Worm (Caenorhabditis elegans) whole organism, L2 larva: ENCODE results near the gene B0294.3.

Experiments
- mbf-1 ChIP-seq: sonication (generic microtip); optimal IDR thresholded peaks from 2 replicates; lab custom pipeline; 2017; ENCODE audit warnings: missing biosample characterization, missing genetic modification characterization
- mdl-1 ChIP-seq, 2 experiments: fragments of 150-350 bp in 1 of 2; sonication (generic microtip) in 1 of 2; optimal IDR thresholded peaks; 2 replicates each; lab custom pipeline; 2017; ENCODE audit warnings: missing biosample characterization in 2 of 2, missing genetic modification characterization in 2 of 2
- nhr-77 ChIP-seq: fragments of 150-350 bp; optimal IDR thresholded peaks from 2 replicates; lab custom pipeline; 2014; ENCODE audit warnings: missing biosample characterization, missing genetic modification characterization
- snpc-4 ChIP-seq: fragments of 150-350 bp; optimal IDR thresholded peaks from 2 replicates; lab custom pipeline; 2014; ENCODE audit warnings: missing biosample characterization, missing genetic modification characterization
- unc-62 ChIP-seq: fragments of 150-350 bp; optimal IDR thresholded peaks from 2 replicates; lab custom pipeline; 2014; ENCODE audit warnings: missing biosample characterization, missing genetic modification reagents, missing genetic modification characterization

DNA sequence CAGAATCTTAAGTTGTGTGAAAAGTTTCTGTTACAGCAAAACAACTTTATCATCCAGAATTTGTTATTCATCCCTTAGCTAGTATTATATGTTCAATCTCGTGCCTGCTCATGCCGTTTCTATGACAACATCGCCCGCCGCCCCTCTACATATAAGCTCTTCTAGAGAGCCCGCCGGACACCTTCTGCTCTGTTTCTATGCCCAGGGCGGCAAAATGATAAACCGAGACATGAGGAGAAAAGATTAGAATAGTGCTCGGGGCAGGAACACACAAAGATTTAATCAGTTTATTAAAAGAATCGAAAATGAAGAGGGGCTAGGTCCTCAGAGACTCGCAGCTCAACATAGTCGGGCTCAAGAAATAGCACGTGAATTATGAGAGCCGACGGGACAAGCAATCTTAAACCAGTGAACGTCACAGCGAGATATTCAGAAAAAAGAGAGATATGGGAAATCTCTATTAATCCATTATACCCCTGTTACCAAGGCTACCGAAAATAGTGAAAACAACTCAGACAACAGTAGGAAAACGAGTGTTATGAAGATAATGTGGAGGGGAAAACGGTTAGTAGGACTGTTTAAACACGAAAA lies 3.4 kb upstream of the B0294.3 start:
- TF ChIP-seq mdl-1 (tag; optimal IDR thresholded peaks at IDR 0.05; lab: Kevin White, UChicago) (no peak), snpc-4 (tag; lab: Kevin White, UChicago) (no peak), unc-62 (GFP tag; lab: Kevin White, UChicago) (no peak), mbf-1 (no peak), nhr-77 (tag; lab: Kevin White, UChicago) (no peak)
